Fruit fly (Drosophila melanogaster): ENCODE measurements around the gene CG2150.

CG2150 gene

dm6 chr3R:31805228-31805738, 40.7 kb upstream of the CG2150 start, which contains the start of the genes CG42233 and CG1971 (continued):
- no peak for TF ChIP-seq Eip78C (GFP tag)
- TF ChIP-seq Ets21C (GFP tag; optimal IDR thresholded peaks at IDR 0.05): no peak
- TF ChIP-seq CG6163 (GFP tag; IDR thresholded peaks at IDR 0.05): peak; percentile 69; the same call in 2 of the 3 replicates
- TF ChIP-seq Met (GFP tag; optimal IDR thresholded peaks at IDR 0.05): no peak
- no peak for TF ChIP-seq salr (GFP tag; optimal IDR thresholded peaks at IDR 0.05)
- TF ChIP-seq Hr38 (GFP tag; optimal IDR thresholded peaks at IDR 0.05): no peak
- peak; percentile 84 for TF ChIP-seq svp (GFP tag)
- TF ChIP-seq Lpt (GFP tag; optimal IDR thresholded peaks at IDR 0.05): no peak
- TF ChIP-seq CG8319 (GFP tag; optimal IDR thresholded peaks at IDR 0.05): peak; percentile 27
- TF ChIP-seq achi (GFP tag; optimal IDR thresholded peaks at IDR 0.05): no peak
- TF ChIP-seq CG6854 (GFP tag; optimal IDR thresholded peaks at IDR 0.05): no peak
- no peak for TF ChIP-seq Eip75B (GFP tag; optimal IDR thresholded peaks at IDR 0.05)
- no peak for TF ChIP-seq CG4318 (GFP tag; optimal IDR thresholded peaks at IDR 0.05)
- TF ChIP-seq CG6808 (GFP tag; optimal IDR thresholded peaks at IDR 0.05): no peak
- TF ChIP-seq CG6792 (GFP tag; optimal IDR thresholded peaks at IDR 0.05): no peak
- TF ChIP-seq dac (GFP tag; optimal IDR thresholded peaks at IDR 0.05): no peak
- TF ChIP-seq CG7368 (GFP tag; optimal IDR thresholded peaks at IDR 0.05): no peak
- TF ChIP-seq CG3919 (GFP tag; optimal IDR thresholded peaks at IDR 0.05): no peak
- peak; percentile 58 for TF ChIP-seq CG10631 (GFP tag; optimal IDR thresholded peaks at IDR 0.05)
- TF ChIP-seq CG6276 (GFP tag; optimal IDR thresholded peaks at IDR 0.05): no peak
- no peak for TF ChIP-seq CG11294 (GFP tag; IDR thresholded peaks at IDR 0.05)
- no peak for TF ChIP-seq CG8119 (GFP tag; IDR thresholded peaks at IDR 0.05)
- TF ChIP-seq fd59A (GFP tag; optimal IDR thresholded peaks at IDR 0.05): no peak
- TF ChIP-seq Sox14 (GFP tag; optimal IDR thresholded peaks at IDR 0.05): no peak
- no peak for TF ChIP-seq pdm3 (GFP tag; optimal IDR thresholded peaks at IDR 0.05)
- no peak for TF ChIP-seq net (GFP tag; optimal IDR thresholded peaks at IDR 0.05)
- TF ChIP-seq CG16779 (tag; optimal IDR thresholded peaks at IDR 0.05): peak; percentile 11
- TF ChIP-seq topi (GFP tag; optimal IDR thresholded peaks at IDR 0.05): no peak
- TF ChIP-seq Smox (GFP tag; optimal IDR thresholded peaks at IDR 0.05): no peak

dm6 chr3R:31800663-31801062, 36.1 kb upstream of the CG2150 start, which contains the start of gene Ir100a:
Ir100a (plus strand) TSS chr3R:31800963.
- no peak for TF ChIP-seq vri (GFP tag; optimal IDR thresholded peaks at IDR 0.05)
- no peak for TF ChIP-seq CG10669 (GFP tag; optimal IDR thresholded peaks at IDR 0.05)
- no peak for TF ChIP-seq CG9139 (GFP tag; optimal IDR thresholded peaks at IDR 0.05)
- no peak for TF ChIP-seq CG8119 (GFP tag; IDR thresholded peaks at IDR 0.05)
- no peak for TF ChIP-seq Lpt (GFP tag; optimal IDR thresholded peaks at IDR 0.05)
- TF ChIP-seq esn (GFP tag; optimal IDR thresholded peaks at IDR 0.05): no peak
- no peak for TF ChIP-seq net (GFP tag; optimal IDR thresholded peaks at IDR 0.05)

dm6 chr3R:31794457-31794856, 29.9 kb upstream of the CG2150 start:
- TF ChIP-seq svp (GFP tag) (peak; percentile 97), CG6854 (GFP tag; optimal IDR thresholded peaks at IDR 0.05) (peak; percentile 52), acj6 (GFP tag; optimal IDR thresholded peaks at IDR 0.05) (no peak), ss (GFP tag; optimal IDR thresholded peaks at IDR 0.05) (no peak), topi (GFP tag; optimal IDR thresholded peaks at IDR 0.05) (no peak)

DNA sequence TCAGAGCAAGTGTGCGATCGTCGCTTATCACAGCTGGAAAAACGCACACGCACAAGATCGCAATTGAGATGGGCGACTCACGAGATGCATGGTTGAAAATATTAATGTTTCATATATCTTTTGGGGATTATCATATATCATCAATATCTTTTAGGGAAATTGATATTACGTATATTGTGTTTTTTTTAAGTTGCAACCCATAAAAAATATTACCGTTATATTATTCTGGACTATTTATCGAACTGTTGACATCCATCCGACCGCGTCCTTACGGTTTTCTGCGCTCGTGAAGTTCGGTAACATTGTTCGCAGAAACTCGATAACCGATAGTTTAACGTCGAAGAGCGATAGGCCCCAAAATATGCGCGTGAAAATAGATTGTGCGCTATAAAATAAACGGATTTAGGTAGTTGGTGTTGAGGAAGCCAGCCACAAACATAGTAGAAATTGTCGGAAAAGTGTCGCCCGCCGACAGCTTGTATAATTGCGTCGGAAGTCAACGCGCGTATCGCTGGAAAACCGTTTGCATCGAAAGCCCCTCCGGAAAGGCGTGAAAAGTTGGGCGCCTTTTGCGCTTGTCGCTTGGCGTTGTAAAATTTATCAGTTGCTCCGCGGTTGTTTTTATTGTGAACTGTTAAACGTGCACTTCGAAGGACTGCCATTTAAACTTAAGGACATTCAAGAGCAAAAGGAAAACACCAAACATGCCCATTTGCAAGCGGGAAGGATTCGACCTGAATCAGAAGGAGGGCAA, 29.3 kb upstream of the CG2150 start, which contains the start of the genes Mccc1 and Acf:
TSS of gene Mccc1 (minus strand) at position 244 of the 754 bp plus-strand sequence.
TSS of gene Acf (plus strand) at position 318 of the 754 bp plus-strand sequence.
- TF ChIP-seq Eip93F (GFP tag; optimal IDR thresholded peaks at IDR 0.05): peak; percentile 12
- no peak for TF ChIP-seq Eip78C (GFP tag)
- TF ChIP-seq CG31627 (GFP tag; optimal IDR thresholded peaks at IDR 0.05): peak; percentile 43
- no peak for TF ChIP-seq CG4318 (GFP tag; optimal IDR thresholded peaks at IDR 0.05)
- peak; percentile 55 for TF ChIP-seq CG10631 (GFP tag; optimal IDR thresholded peaks at IDR 0.05)

Data from whole organism, prepupa.